Worm (Caenorhabditis elegans) whole organism, L2 larva: ENCODE results near the gene arf-5.

Experiments
- C34F6.9 ChIP-seq: fragments of 150-350 bp; optimal IDR thresholded peaks from 2 replicates; lab custom pipeline; 2014; ENCODE audit warnings: missing biosample characterization, missing genetic modification characterization
- F13H6.1 ChIP-seq: sonication (generic microtip); optimal IDR thresholded peaks from 2 replicates; lab custom pipeline; 2016; ENCODE audit warnings: missing genetic modification characterization, missing compliant biosample characterization
- R02D3.7 ChIP-seq: fragments of 150-350 bp; optimal IDR thresholded peaks from 2 replicates; lab custom pipeline; 2014; ENCODE audit warnings: missing biosample characterization, missing genetic modification characterization
- Y55F3AM.14 ChIP-seq: fragments of 200-800 bp; sonication (Bioruptor generic); optimal IDR thresholded peaks from 2 replicates; lab custom pipeline; 2018; ENCODE audit warnings: mild to moderate bottlenecking, missing genetic modification characterization, missing compliant biosample characterization
- ZK546.5 ChIP-seq: sonication (generic microtip); optimal IDR thresholded peaks from 2 replicates; lab custom pipeline; 2017; ENCODE audit warnings: missing biosample characterization, missing genetic modification characterization
- aly-2 ChIP-seq: fragments of 150-350 bp; optimal IDR thresholded peaks from 2 replicates; lab custom pipeline; 2014; ENCODE audit warnings: missing biosample characterization, missing genetic modification characterization
- blmp-1 ChIP-seq: sonication (generic microtip); optimal IDR thresholded peaks from 2 replicates; lab custom pipeline; 2017; ENCODE audit warnings: missing genetic modification characterization, mild to moderate bottlenecking, missing compliant biosample characterization, antibody characterized with exemption, moderate library complexity; ENCODE audit not compliant: insufficient read depth
- ceh-16 ChIP-seq: fragments of 150-350 bp; optimal IDR thresholded peaks from 2 replicates; lab custom pipeline; 2014; ENCODE audit warnings: missing biosample characterization, missing genetic modification characterization
- ceh-82 ChIP-seq: fragments of 150-350 bp; optimal IDR thresholded peaks from 2 replicates; lab custom pipeline; 2014; ENCODE audit warnings: missing biosample characterization, missing genetic modification characterization
- crh-2 ChIP-seq: sonication (generic microtip); optimal IDR thresholded peaks from 2 replicates; lab custom pipeline; 2017; ENCODE audit warnings: missing biosample characterization, missing genetic modification characterization
- elt-1 ChIP-seq: fragments of 150-350 bp; optimal IDR thresholded peaks from 2 replicates; lab custom pipeline; 2014; ENCODE audit warnings: missing biosample characterization, missing genetic modification characterization
- elt-3 ChIP-seq: sonication (generic microtip); optimal IDR thresholded peaks from 2 replicates; lab custom pipeline; 2017; ENCODE audit warnings: missing biosample characterization, missing genetic modification characterization
- fos-1 ChIP-seq: fragments of 150-350 bp; optimal IDR thresholded peaks from 2 replicates; lab custom pipeline; 2014; ENCODE audit warnings: missing biosample characterization, missing genetic modification characterization
- lin-13 ChIP-seq: fragments of 150-350 bp; optimal IDR thresholded peaks from 2 replicates; lab custom pipeline; 2014; ENCODE audit warnings: missing biosample characterization, missing genetic modification reagents, missing genetic modification characterization
- lin-39 ChIP-seq: fragments of 150-350 bp; optimal IDR thresholded peaks from 2 replicates; lab custom pipeline; 2014; ENCODE audit warnings: missing biosample characterization, missing genetic modification reagents, missing genetic modification characterization
- mab-5 ChIP-seq: fragments of 150-350 bp; optimal IDR thresholded peaks from 2 replicates; lab custom pipeline; 2014; ENCODE audit warnings: missing biosample characterization, missing genetic modification characterization
- mdl-1 ChIP-seq, 2 experiments: fragments of 150-350 bp in 1 of 2; sonication (generic microtip) in 1 of 2; optimal IDR thresholded peaks; 2 replicates each; lab custom pipeline; 2017; ENCODE audit warnings: missing biosample characterization in 2 of 2, missing genetic modification characterization in 2 of 2
- nhr-10 ChIP-seq: sonication (generic microtip); optimal IDR thresholded peaks from 2 replicates; lab custom pipeline; 2017; ENCODE audit warnings: missing biosample characterization, missing genetic modification characterization
- nhr-11 ChIP-seq: fragments of 150-350 bp; optimal IDR thresholded peaks from 2 replicates; lab custom pipeline; 2014; ENCODE audit warnings: missing biosample characterization, missing genetic modification characterization
- nhr-12 ChIP-seq: fragments of 150-350 bp; optimal IDR thresholded peaks from 2 replicates; lab custom pipeline; 2014; ENCODE audit warnings: missing biosample characterization, missing genetic modification characterization
- nhr-21 ChIP-seq: fragments of 150-350 bp; optimal IDR thresholded peaks from 2 replicates; lab custom pipeline; 2014; ENCODE audit warnings: missing biosample characterization, missing genetic modification characterization
- nhr-23 ChIP-seq: fragments of 150-350 bp; optimal IDR thresholded peaks from 2 replicates; lab custom pipeline; 2014; ENCODE audit warnings: missing biosample characterization, missing genetic modification reagents, missing genetic modification characterization
- nhr-237 ChIP-seq: fragments of 150-350 bp; optimal IDR thresholded peaks from 2 replicates; lab custom pipeline; 2014; ENCODE audit warnings: missing biosample characterization, missing genetic modification characterization
- nhr-25 ChIP-seq: fragments of 150-350 bp; sonication (generic microtip); optimal IDR thresholded peaks from 3 replicates; lab custom pipeline; 2014; ENCODE audit warnings: missing biosample characterization, missing genetic modification characterization
- nhr-6 ChIP-seq: fragments of 150-350 bp; optimal IDR thresholded peaks from 2 replicates; lab custom pipeline; 2014; ENCODE audit warnings: missing biosample characterization, missing genetic modification characterization
- nhr-77 ChIP-seq: fragments of 150-350 bp; optimal IDR thresholded peaks from 2 replicates; lab custom pipeline; 2014; ENCODE audit warnings: missing biosample characterization, missing genetic modification characterization
- peb-1 ChIP-seq: fragments of 150-350 bp; optimal IDR thresholded peaks from 2 replicates; lab custom pipeline; 2014; ENCODE audit warnings: missing biosample characterization, missing genetic modification characterization
- skn-1 ChIP-seq: sonication (generic microtip); optimal IDR thresholded peaks from 2 replicates; lab custom pipeline; 2017; ENCODE audit warnings: missing biosample characterization, missing genetic modification characterization
- sma-3 ChIP-seq: sonication (generic microtip); optimal IDR thresholded peaks from 2 replicates; lab custom pipeline; 2016; ENCODE audit warnings: missing genetic modification reagents, missing genetic modification characterization, missing compliant biosample characterization
- sma-9 ChIP-seq, 2 experiments: fragments of 150-350 bp in 1 of 2; sonication (generic microtip) in 1 of 2; optimal IDR thresholded peaks; 2 replicates each; lab custom pipeline; 2014 to 2016; ENCODE audit warnings: missing genetic modification characterization in 2 of 2, mild to moderate bottlenecking in 1 of 2, missing biosample characterization in 1 of 2, missing compliant biosample characterization in 1 of 2, missing genetic modification reagents in 1 of 2, moderate library complexity in 1 of 2
- snpc-4 ChIP-seq: fragments of 150-350 bp; optimal IDR thresholded peaks from 2 replicates; lab custom pipeline; 2014; ENCODE audit warnings: missing biosample characterization, missing genetic modification characterization
- unc-39 ChIP-seq: fragments of 150-350 bp; optimal IDR thresholded peaks from 2 replicates; lab custom pipeline; 2014; ENCODE audit warnings: missing biosample characterization, missing genetic modification characterization
- unc-55 ChIP-seq: fragments of 150-350 bp; sonication (generic microtip); optimal IDR thresholded peaks from 3 replicates; lab custom pipeline; 2014; ENCODE audit warnings: missing biosample characterization, missing genetic modification reagents, missing genetic modification characterization
- unc-62 ChIP-seq: fragments of 150-350 bp; optimal IDR thresholded peaks from 2 replicates; lab custom pipeline; 2014; ENCODE audit warnings: missing biosample characterization, missing genetic modification reagents, missing genetic modification characterization
- ztf-1 ChIP-seq: fragments of 200-800 bp; sonication (Bioruptor generic); conservative IDR thresholded peaks from 2 replicates; pipeline ENCODE4 v1.3.6; 2022; ENCODE audit warnings: missing genetic modification characterization, missing compliant biosample characterization

arf-5 gene

DNA sequence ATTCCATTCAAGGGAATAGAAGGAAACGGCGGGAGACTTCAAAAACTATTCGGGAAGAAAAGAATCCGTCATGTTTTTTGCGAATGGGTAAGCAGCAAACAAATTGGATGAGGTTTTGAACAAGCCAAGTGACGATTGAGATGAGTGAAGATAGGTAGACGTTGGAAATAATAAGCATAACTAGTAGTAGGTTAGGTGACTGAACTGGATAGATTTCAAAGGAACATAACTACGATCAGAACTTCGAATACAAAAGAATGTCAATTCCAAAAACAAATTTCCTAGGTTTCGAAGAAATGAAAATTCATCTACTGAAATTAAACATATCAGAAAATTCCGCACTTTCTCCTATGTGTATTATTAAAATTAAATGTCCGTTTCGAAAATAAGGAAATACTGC is 25.2 kb downstream of the arf-5 start:
- no peak for TF ChIP-seq ZK546.5
- no peak for TF ChIP-seq lin-13 (GFP tag; lab: Kevin White, UChicago)
- TF ChIP-seq aly-2 (tag; lab: Kevin White, UChicago): no peak
- no peak for TF ChIP-seq nhr-12
- TF ChIP-seq nhr-23 (tag; lab: Kevin White, UChicago): no peak
- TF ChIP-seq nhr-21 (tag; lab: Kevin White, UChicago): no peak
- TF ChIP-seq crh-2 (tag; lab: Kevin White, UChicago): no peak
- no peak for TF ChIP-seq mdl-1 (tag; optimal IDR thresholded peaks at IDR 0.05; lab: Kevin White, UChicago)
- TF ChIP-seq R02D3.7 (tag; lab: Kevin White, UChicago): no peak
- TF ChIP-seq elt-3 (tag; lab: Kevin White, UChicago): no peak
- TF ChIP-seq F13H6.1 (tag; lab: Kevin White, UChicago): no peak
- no peak for TF ChIP-seq skn-1 (tag; lab: Kevin White, UChicago)
- no peak for TF ChIP-seq mab-5 (tag; lab: Kevin White, UChicago)
- no peak for TF ChIP-seq elt-1
- TF ChIP-seq lin-39 (tag; lab: Kevin White, UChicago): no peak
- TF ChIP-seq, all 48 proteins: peak for 0

DNA sequence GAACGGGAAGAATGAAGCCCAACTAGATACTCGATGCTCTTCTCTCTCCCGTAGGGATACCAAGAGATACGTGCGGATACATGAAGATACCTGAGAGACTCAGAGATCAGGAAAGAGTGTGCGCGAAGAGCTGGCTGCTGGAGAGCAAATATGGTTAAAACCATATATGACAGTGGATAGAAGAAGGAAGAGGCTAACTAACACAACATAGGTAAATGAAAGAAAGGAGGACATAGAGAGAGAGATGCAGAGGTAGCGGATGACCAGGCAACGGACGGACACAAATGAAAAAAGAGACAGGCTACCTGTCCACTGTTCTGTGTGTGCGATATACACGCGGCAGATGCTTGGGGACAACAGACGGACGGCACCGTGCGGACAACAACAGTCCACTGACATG is 25.8 kb downstream of the arf-5 start:
- TF ChIP-seq mdl-1 (tag; optimal IDR thresholded peaks at IDR 0.05; lab: Kevin White, UChicago): no peak
- TF ChIP-seq ceh-82 (tag; lab: Kevin White, UChicago): no peak
- TF ChIP-seq unc-39 (tag; lab: Kevin White, UChicago): no peak
- TF ChIP-seq Y55F3AM.14: no peak
- TF ChIP-seq blmp-1 (tag; lab: Kevin White, UChicago): no peak
- TF ChIP-seq nhr-237 (tag; lab: Kevin White, UChicago): no peak
- TF ChIP-seq lin-39 (tag; lab: Kevin White, UChicago): no peak
- no peak for TF ChIP-seq nhr-11
- no peak for TF ChIP-seq fos-1 (tag; lab: Kevin White, UChicago)
- TF ChIP-seq lin-13 (GFP tag; lab: Kevin White, UChicago): no peak
- no peak for TF ChIP-seq C34F6.9 (tag; lab: Kevin White, UChicago)
- no peak for TF ChIP-seq nhr-23 (tag; lab: Kevin White, UChicago)
- no peak for TF ChIP-seq unc-62 (GFP tag; lab: Kevin White, UChicago)
- no peak for TF ChIP-seq snpc-4 (tag; lab: Kevin White, UChicago)

DNA sequence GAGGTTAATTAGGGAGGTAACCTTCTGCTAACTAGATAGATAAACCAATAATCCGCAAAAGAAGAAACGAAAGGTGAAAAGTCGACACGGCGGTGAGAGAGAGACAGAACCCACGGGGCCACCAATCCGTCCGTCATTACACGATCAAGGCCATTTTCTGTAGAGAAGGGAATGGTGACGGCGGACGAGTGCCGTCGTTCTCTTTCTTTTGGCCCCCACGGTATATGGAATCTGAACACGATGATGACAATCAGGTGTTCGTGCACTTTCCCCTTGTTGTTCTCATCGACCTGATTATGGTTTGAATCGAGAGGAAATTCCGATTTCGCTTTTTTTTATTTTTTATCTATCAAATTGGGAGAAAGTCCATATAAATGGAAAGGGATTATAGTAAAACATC is 27.0 kb downstream of the arf-5 start:
- no peak for TF ChIP-seq peb-1 (tag; lab: Kevin White, UChicago)
- peak; percentile 18 for TF ChIP-seq sma-3 (GFP tag; lab: Kevin White, UChicago)
- TF ChIP-seq fos-1 (tag; lab: Kevin White, UChicago): peak; percentile 14
- no peak for TF ChIP-seq nhr-77
- peak; percentile 89 for TF ChIP-seq blmp-1 (tag; lab: Kevin White, UChicago)
- TF ChIP-seq mdl-1 (tag; optimal IDR thresholded peaks at IDR 0.05; lab: Kevin White, UChicago): no peak
- peak; percentile 9 for TF ChIP-seq ceh-16 (tag; lab: Kevin White, UChicago)
- TF ChIP-seq nhr-25 (tag; lab: Kevin White, UChicago): peak; percentile 41
- TF ChIP-seq sma-9 (GFP tag; optimal IDR thresholded peaks at IDR 0.05; lab: Kevin White, UChicago): peak; percentile 21
- TF ChIP-seq sma-9 (tag; optimal IDR thresholded peaks at IDR 0.05; lab: Kevin White, UChicago): no peak
- TF ChIP-seq elt-1: no peak

DNA sequence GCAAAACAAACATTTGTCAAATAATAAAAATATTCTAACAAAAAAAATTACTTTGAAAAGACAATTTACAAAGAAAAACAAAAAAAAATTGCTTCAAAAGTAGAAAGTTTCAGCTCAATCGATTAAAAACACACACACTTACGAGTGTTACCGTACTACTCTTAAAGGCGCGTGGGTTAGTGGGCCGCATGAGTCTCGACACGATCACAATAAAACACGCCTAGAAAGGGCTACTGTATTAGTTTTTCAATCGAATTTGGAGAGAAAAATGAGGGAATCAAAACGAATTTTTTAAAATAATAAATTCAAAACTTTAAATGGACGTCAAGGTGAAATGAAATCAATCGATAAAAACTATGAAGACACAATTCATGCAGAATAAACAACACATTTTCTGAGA is 28.2 kb downstream of the arf-5 start:
- no peak for TF ChIP-seq peb-1 (tag; lab: Kevin White, UChicago)
- TF ChIP-seq nhr-21 (tag; lab: Kevin White, UChicago): no peak
- no peak for TF ChIP-seq unc-55
- no peak for TF ChIP-seq ceh-82 (tag; lab: Kevin White, UChicago)
- TF ChIP-seq skn-1 (tag; lab: Kevin White, UChicago): no peak
- TF ChIP-seq nhr-6 (tag; lab: Kevin White, UChicago): no peak
- TF ChIP-seq C34F6.9 (tag; lab: Kevin White, UChicago): no peak
- TF ChIP-seq blmp-1 (tag; lab: Kevin White, UChicago): no peak
- no peak for TF ChIP-seq ztf-1
- no peak for TF ChIP-seq nhr-10 (tag; lab: Kevin White, UChicago)
- TF ChIP-seq nhr-237 (tag; lab: Kevin White, UChicago): no peak
- TF ChIP-seq elt-3 (tag; lab: Kevin White, UChicago): no peak
- TF ChIP-seq, all 48 proteins: peak for 0
